Fruit fly (Drosophila melanogaster) whole organism, embryonic: ENCODE results near the gene CG14803.

Experiments used
- Ada2b ChIP-seq: fragments of 200-800 bp; sonication (Bioruptor generic); IDR thresholded peaks from 2 replicates; pipeline ENCODE4 v1.3.6; 2022; ENCODE audit warnings: missing biosample characterization, missing genetic modification characterization
- Atf-2 ChIP-seq: fragments of 200-800 bp; sonication (Bioruptor generic); optimal IDR thresholded peaks from 2 replicates; lab custom pipeline; 2016; ENCODE audit warnings: missing biosample characterization, missing genetic modification characterization
- Bdp1 ChIP-seq: fragments of 200-800 bp; sonication (Bioruptor generic); optimal IDR thresholded peaks from 3 replicates; lab custom pipeline; 2016; ENCODE audit warnings: missing biosample characterization, missing genetic modification characterization
- Bgb ChIP-seq: fragments of 200-800 bp; sonication (Bioruptor generic); IDR thresholded peaks from 2 replicates; pipeline ENCODE4 v1.3.6; 2022; ENCODE audit warnings: missing biosample characterization, missing genetic modification characterization; ENCODE audit not compliant: partially characterized antibody
- CG10147 ChIP-seq: fragments of 200-800 bp; sonication (Bioruptor generic); optimal IDR thresholded peaks from 2 replicates; lab custom pipeline; 2019; ENCODE audit warnings: missing biosample characterization, mild to moderate bottlenecking, missing genetic modification characterization, moderate library complexity
- CG10979 ChIP-seq: fragments of 200-800 bp; sonication (Bioruptor generic); optimal IDR thresholded peaks from 2 replicates; lab custom pipeline; 2018; ENCODE audit warnings: missing biosample characterization, mild to moderate bottlenecking, missing genetic modification characterization, moderate library complexity
- CG11695 ChIP-seq: fragments of 200-800 bp; sonication (Bioruptor generic); IDR thresholded peaks from 3 replicates; pipeline ENCODE4 v1.3.6; 2022; ENCODE audit warnings: missing biosample characterization, missing genetic modification characterization
- CG12744 ChIP-seq: fragments of 200-800 bp; sonication (Bioruptor generic); optimal IDR thresholded peaks from 2 replicates; lab custom pipeline; 2016; ENCODE audit warnings: missing biosample characterization, missing genetic modification characterization
- CG14667 ChIP-seq: fragments of 200-800 bp; sonication (Bioruptor generic); IDR thresholded peaks from 2 replicates; pipeline ENCODE4 v1.3.6; 2022; ENCODE audit warnings: missing biosample characterization, missing genetic modification characterization
- CG15479 ChIP-seq: fragments of 200-800 bp; sonication (Bioruptor generic); optimal IDR thresholded peaks from 3 replicates; lab custom pipeline; 2019; ENCODE audit warnings: missing biosample characterization, mild to moderate bottlenecking, missing genetic modification characterization, moderate library complexity
- CG17328 ChIP-seq: fragments of 200-800 bp; sonication (Bioruptor generic); IDR thresholded peaks from 2 replicates; pipeline ENCODE4 v1.3.6; 2022; ENCODE audit warnings: missing biosample characterization, missing genetic modification characterization
- CG18011 ChIP-seq: fragments of 200-800 bp; sonication (Bioruptor generic); optimal IDR thresholded peaks from 2 replicates; lab custom pipeline; 2017; ENCODE audit warnings: missing biosample characterization, missing genetic modification characterization, mild to moderate bottlenecking, moderate library complexity, missing genotype
- CG18764 ChIP-seq: fragments of 200-800 bp; sonication (Bioruptor generic); optimal IDR thresholded peaks from 3 replicates; lab custom pipeline; 2016; ENCODE audit warnings: missing biosample characterization, missing genetic modification characterization
- CG2116 ChIP-seq: fragments of 200-800 bp; sonication (Bioruptor generic); optimal IDR thresholded peaks from 3 replicates; lab custom pipeline; 2018; ENCODE audit warnings: missing biosample characterization, mild to moderate bottlenecking, missing genetic modification characterization
- CG2129 ChIP-seq: fragments of 200-800 bp; sonication (Bioruptor generic); IDR thresholded peaks from 2 replicates; pipeline ENCODE4 v1.3.6; 2022; ENCODE audit warnings: missing biosample characterization, missing genetic modification characterization; ENCODE audit not compliant: partially characterized antibody
- CG31224 ChIP-seq: fragments of 200-800 bp; sonication (Bioruptor generic); IDR thresholded peaks from 2 replicates; pipeline ENCODE4 v1.3.6; 2022; ENCODE audit warnings: missing biosample characterization, missing genetic modification characterization
- CG3847 ChIP-seq: fragments of 200-800 bp; sonication (Bioruptor generic); IDR thresholded peaks from 2 replicates; pipeline ENCODE4 v1.3.6; 2022; ENCODE audit warnings: missing biosample characterization, missing genetic modification characterization
- CG5180 ChIP-seq: fragments of 200-800 bp; sonication (Bioruptor generic); optimal IDR thresholded peaks from 3 replicates; lab custom pipeline; 2017; ENCODE audit warnings: missing biosample characterization, missing genetic modification characterization, mild to moderate bottlenecking, moderate library complexity, missing genetic modification reagents
- CG5245 ChIP-seq: fragments of 200-800 bp; sonication (Bioruptor generic); optimal IDR thresholded peaks from 3 replicates; lab custom pipeline; 2016; ENCODE audit warnings: missing biosample characterization, missing genetic modification characterization
- CG7786 ChIP-seq: fragments of 200-800 bp; sonication (Bioruptor generic); optimal IDR thresholded peaks from 2 replicates; lab custom pipeline; 2016; ENCODE audit warnings: missing biosample characterization, missing genetic modification characterization
- Ets97D ChIP-seq: fragments of 200-800 bp; sonication (Bioruptor generic); optimal IDR thresholded peaks from 3 replicates; lab custom pipeline; 2016; ENCODE audit warnings: missing biosample characterization, missing genetic modification characterization
- Fer1 ChIP-seq: fragments of 200-800 bp; sonication (Bioruptor generic); optimal IDR thresholded peaks from 2 replicates; lab custom pipeline; 2017; ENCODE audit warnings: missing biosample characterization, mild to moderate bottlenecking, missing genetic modification characterization
- Hsf ChIP-seq: fragments of 200-800 bp; sonication (Bioruptor generic); optimal IDR thresholded peaks from 3 replicates; lab custom pipeline; 2016; ENCODE audit warnings: missing biosample characterization, missing genetic modification characterization
- Mrtf ChIP-seq: fragments of 200-800 bp; sonication (Bioruptor generic); IDR thresholded peaks from 3 replicates; pipeline ENCODE4 v1.3.6; 2022; ENCODE audit warnings: missing biosample characterization, missing genetic modification characterization
- Neu2 ChIP-seq: fragments of 200-800 bp; sonication (Bioruptor generic); optimal IDR thresholded peaks from 3 replicates; lab custom pipeline; 2016; ENCODE audit warnings: missing biosample characterization, missing genetic modification characterization, borderline replicate concordance
- Nf-YA ChIP-seq: fragments of 200-800 bp; sonication (Bioruptor generic); IDR thresholded peaks from 2 replicates; pipeline ENCODE4 v1.3.6; 2022; ENCODE audit warnings: missing biosample characterization, missing genetic modification characterization
- Oaz ChIP-seq: fragments of 200-800 bp; sonication (Bioruptor generic); IDR thresholded peaks from 2 replicates; pipeline ENCODE4 v1.3.6; 2022; ENCODE audit warnings: missing biosample characterization, missing genetic modification characterization
- Oli ChIP-seq: fragments of 200-800 bp; sonication (Bioruptor generic); optimal IDR thresholded peaks from 2 replicates; lab custom pipeline; 2018; ENCODE audit warnings: missing biosample characterization, mild to moderate bottlenecking, missing genetic modification characterization, moderate library complexity
- Scr ChIP-seq: fragments of 200-800 bp; sonication (Bioruptor generic); IDR thresholded peaks from 2 replicates; pipeline ENCODE4 v1.3.6; 2022; ENCODE audit warnings: missing biosample characterization, missing genetic modification characterization; ENCODE audit not compliant: partially characterized antibody
- Side ChIP-seq: fragments of 200-800 bp; sonication (Bioruptor generic); optimal IDR thresholded peaks from 2 replicates; lab custom pipeline; 2016; ENCODE audit warnings: missing biosample characterization, missing genetic modification characterization
- YL-1 ChIP-seq: fragments of 200-800 bp; sonication (Bioruptor generic); optimal IDR thresholded peaks from 3 replicates; lab custom pipeline; 2017; ENCODE audit warnings: missing biosample characterization, mild to moderate bottlenecking, missing genetic modification characterization
- ac ChIP-seq: fragments of 200-800 bp; sonication (Bioruptor generic); optimal IDR thresholded peaks from 3 replicates; lab custom pipeline; 2017; ENCODE audit warnings: missing biosample characterization, mild to moderate bottlenecking, missing genetic modification characterization
- ase ChIP-seq: fragments of 200-800 bp; sonication (Bioruptor generic); IDR thresholded peaks from 3 replicates; pipeline ENCODE4 v1.3.6; 2022; ENCODE audit warnings: missing biosample characterization, missing genetic modification characterization
- bbx ChIP-seq: fragments of 200-800 bp; sonication (Bioruptor generic); IDR thresholded peaks from 2 replicates; pipeline ENCODE4 v1.3.6; 2022; ENCODE audit warnings: missing biosample characterization, missing genetic modification characterization; ENCODE audit not compliant: partially characterized antibody
- cad ChIP-seq: fragments of >200 bp; optimal IDR thresholded peaks from 2 replicates; lab custom pipeline; 2017; ENCODE audit warnings: missing biosample characterization, missing genetic modification characterization
- ci ChIP-seq: fragments of 200-800 bp; sonication (Bioruptor generic); IDR thresholded peaks from 3 replicates; pipeline ENCODE4 v1.3.6; 2022; ENCODE audit warnings: missing biosample characterization, missing genetic modification characterization
- corto ChIP-seq: fragments of 200-800 bp; sonication (Bioruptor generic); optimal IDR thresholded peaks from 2 replicates; lab custom pipeline; 2016; ENCODE audit warnings: missing biosample characterization, mild to moderate bottlenecking, missing genetic modification characterization, moderate library complexity
- crol ChIP-seq: fragments of 200-800 bp; sonication (Bioruptor generic); IDR thresholded peaks from 2 replicates; pipeline ENCODE4 v1.3.6; 2022; ENCODE audit warnings: missing biosample characterization, missing genetic modification characterization
- da ChIP-seq: fragments of 200-800 bp; sonication (Bioruptor generic); optimal IDR thresholded peaks from 2 replicates; lab custom pipeline; 2016; ENCODE audit warnings: missing biosample characterization, missing genetic modification characterization
- fd96Cb ChIP-seq: fragments of 200-800 bp; sonication (Bioruptor generic); optimal IDR thresholded peaks from 2 replicates; lab custom pipeline; 2018; ENCODE audit warnings: missing biosample characterization, mild to moderate bottlenecking, missing genetic modification characterization, moderate library complexity
- her ChIP-seq: fragments of 200-800 bp; sonication (Bioruptor generic); optimal IDR thresholded peaks from 2 replicates; lab custom pipeline; 2016; ENCODE audit warnings: missing biosample characterization, missing genetic modification characterization
- jing ChIP-seq: fragments of 200-800 bp; sonication (Bioruptor generic); optimal IDR thresholded peaks from 2 replicates; lab custom pipeline; 2018; ENCODE audit warnings: missing biosample characterization, mild to moderate bottlenecking, missing genetic modification characterization
- mirr ChIP-seq: fragments of 200-800 bp; sonication (Bioruptor generic); optimal IDR thresholded peaks from 3 replicates; lab custom pipeline; 2018; ENCODE audit warnings: missing biosample characterization, mild to moderate bottlenecking, missing genetic modification characterization
- odd ChIP-seq: fragments of 200-800 bp; sonication (Bioruptor generic); optimal IDR thresholded peaks from 2 replicates; lab custom pipeline; 2017; ENCODE audit warnings: missing biosample characterization, mild to moderate bottlenecking, missing genetic modification characterization
- sima ChIP-seq: fragments of 200-800 bp; sonication (Bioruptor generic); optimal IDR thresholded peaks from 2 replicates; lab custom pipeline; 2016; ENCODE audit warnings: missing biosample characterization, missing genetic modification characterization
- slp2 ChIP-seq: fragments of 200-800 bp; sonication (Bioruptor generic); optimal IDR thresholded peaks from 2 replicates; lab custom pipeline; 2016; ENCODE audit warnings: missing biosample characterization, missing genetic modification characterization
- sob ChIP-seq: fragments of 200-800 bp; sonication (Bioruptor generic); IDR thresholded peaks from 2 replicates; pipeline ENCODE4 v1.3.6; 2022; ENCODE audit warnings: missing biosample characterization, missing genetic modification characterization
- zen2 ChIP-seq: fragments of 200-800 bp; sonication (Bioruptor generic); IDR thresholded peaks from 3 replicates; pipeline ENCODE4 v1.3.6; 2022; ENCODE audit warnings: missing biosample characterization, missing genetic modification characterization; ENCODE audit not compliant: partially characterized antibody

The CG14803 gene

DNA sequence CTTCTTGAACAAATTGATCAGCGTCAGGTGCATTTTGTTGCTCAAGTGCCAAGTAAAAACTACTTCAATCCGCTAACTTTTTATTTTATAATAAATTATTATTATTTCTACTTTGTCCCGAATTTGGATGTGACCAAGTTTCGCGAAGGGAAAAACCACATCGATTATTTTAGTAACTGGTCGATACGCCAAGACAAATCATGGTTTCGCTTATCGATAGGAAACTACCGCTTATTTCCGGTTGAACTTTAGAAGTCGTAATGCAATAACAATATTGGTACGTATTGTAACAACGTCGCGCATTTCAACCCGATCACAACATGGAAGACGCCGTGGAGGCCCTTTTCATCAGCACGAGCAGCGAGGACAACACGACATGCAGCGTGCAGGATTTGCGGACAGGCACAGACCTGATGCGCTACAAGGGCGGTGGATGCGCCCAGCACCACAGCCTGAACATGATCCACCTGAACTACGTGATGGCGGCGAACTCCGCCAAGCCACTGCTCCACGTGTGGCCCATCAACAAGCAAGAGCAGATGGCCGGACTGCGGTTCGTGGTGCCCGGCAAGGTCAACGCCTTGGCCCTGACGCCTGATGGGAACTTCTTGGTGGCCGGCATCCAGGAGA is 8.6 kb downstream of the CG14803 start, which contains the start of the genes CG14817 and CG14805 (continued):
- peak; percentile 98 for TF ChIP-seq Ets97D (GFP tag; lab: Kevin White, UChicago)
- TF ChIP-seq Atf-2 (GFP tag; lab: Kevin White, UChicago): no peak
- no peak for TF ChIP-seq Oaz (GFP tag; lab: Robert Waterston, UW)
- TF ChIP-seq ci: peak; percentile 91
- TF ChIP-seq slp2 (GFP tag; lab: Kevin White, UChicago): peak; percentile 12
- peak; percentile 58 for TF ChIP-seq Side (GFP tag; lab: Kevin White, UChicago)
- TF ChIP-seq corto: no peak
- TF ChIP-seq CG2129 (GFP tag; lab: Robert Waterston, UW): no peak

DNA sequence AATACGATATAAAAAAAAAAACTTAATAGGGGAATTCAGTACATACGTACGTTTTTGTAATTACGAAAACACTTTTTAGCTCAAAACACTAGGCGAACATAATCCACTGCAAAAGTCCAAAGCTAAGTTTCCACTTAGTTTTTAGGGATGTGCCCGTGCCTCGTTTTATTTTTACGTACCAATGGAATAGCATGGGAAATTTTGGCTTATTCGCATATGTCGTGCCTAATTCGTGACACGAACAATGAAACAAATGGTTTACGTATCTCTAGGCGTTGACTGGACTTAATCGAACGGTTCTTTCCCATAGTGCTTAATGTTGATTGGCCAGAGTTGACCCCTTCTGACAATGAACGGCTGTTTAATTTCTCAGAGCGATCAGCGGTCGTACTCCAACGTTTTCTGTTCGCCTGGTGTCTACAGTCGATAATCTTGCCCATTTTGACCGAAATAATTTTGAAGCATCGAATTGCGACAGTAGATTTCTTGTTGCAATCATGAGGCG is 11.0 kb downstream of the CG14803 start, which contains the start of gene CG14818:
TSS of gene CG14818 (minus strand) at position 169 of the 505 bp plus-strand sequence.
- TF ChIP-seq CG11695 (GFP tag; lab: Robert Waterston, UW): 0 out of 3 replicates have a peak, but pooled peaks have one; percentile 40
- TF ChIP-seq CG31224: no peak
- TF ChIP-seq Hsf (GFP tag; lab: Kevin White, UChicago): peak; percentile 49
- no peak for TF ChIP-seq cad (GFP tag; lab: Kevin White, UChicago)
- TF ChIP-seq CG14667 (GFP tag; lab: Robert Waterston, UW): 0 out of 2 replicates have a peak, but pooled peaks have one; percentile 15
- TF ChIP-seq CG10979: peak; percentile 37
- peak; percentile 16 for TF ChIP-seq CG18764 (GFP tag; lab: Kevin White, UChicago)
- peak; percentile 31 for TF ChIP-seq Fer1
- TF ChIP-seq CG18011 (GFP tag; lab: Kevin White, UChicago): no peak
- no peak for TF ChIP-seq Nf-YA (GFP tag; lab: Robert Waterston, UW)
- peak; percentile 34 for TF ChIP-seq Oli (tag; lab: Kevin White, UChicago)
- TF ChIP-seq jing: no peak
- peak; percentile 81 for TF ChIP-seq Bgb (GFP tag; lab: Robert Waterston, UW)
- peak; percentile 4 for TF ChIP-seq CG2116 (GFP tag; lab: Kevin White, UChicago)
- no peak for TF ChIP-seq CG5180 (GFP tag; lab: Kevin White, UChicago)
- peak; percentile 65 for TF ChIP-seq CG10147 (GFP tag; lab: Kevin White, UChicago)
- TF ChIP-seq sob (GFP tag; lab: Robert Waterston, UW): peak; percentile 75
- peak; percentile 92 for TF ChIP-seq Scr (GFP tag; lab: Robert Waterston, UW)
- TF ChIP-seq CG15479: no peak
- no peak for TF ChIP-seq sima
- TF ChIP-seq Neu2 (GFP tag; lab: Kevin White, UChicago): no peak
- TF ChIP-seq odd (GFP tag; lab: Kevin White, UChicago): no peak
- peak; percentile 36 for TF ChIP-seq her (GFP tag; lab: Kevin White, UChicago)
- TF ChIP-seq Bdp1 (GFP tag; lab: Kevin White, UChicago): peak; percentile 47
- TF ChIP-seq YL-1 (GFP tag; lab: Kevin White, UChicago): peak; percentile 44
- TF ChIP-seq zen2: peak; percentile 89
- TF ChIP-seq fd96Cb: peak; percentile 56
- TF ChIP-seq Ada2b: peak; percentile 60
- no peak for TF ChIP-seq ac (GFP tag; lab: Kevin White, UChicago)
- TF ChIP-seq ase: 0 out of 3 replicates have a peak, but pooled peaks have one; percentile 25
- no peak for TF ChIP-seq CG12744 (GFP tag; lab: Kevin White, UChicago)
- no peak for TF ChIP-seq da (GFP tag; lab: Kevin White, UChicago)
- TF ChIP-seq CG17328: peak; percentile 58
- peak; percentile 33; the same call in 1 of the 3 replicates for TF ChIP-seq Mrtf (GFP tag; lab: Robert Waterston, UW)
- TF ChIP-seq CG3847 (GFP tag; lab: Robert Waterston, UW): peak; percentile 58
- peak; percentile 23 for TF ChIP-seq CG5245 (GFP tag; lab: Kevin White, UChicago)
- TF ChIP-seq CG7786: peak; percentile 74
- no peak for TF ChIP-seq crol (GFP tag; lab: Robert Waterston, UW)
- TF ChIP-seq Atf-2 (GFP tag; lab: Kevin White, UChicago): peak; percentile 53
- TF ChIP-seq bbx (GFP tag; lab: Robert Waterston, UW): peak; percentile 74
- peak; percentile 21 for TF ChIP-seq mirr (GFP tag; lab: Kevin White, UChicago)
